Worm (Caenorhabditis elegans): ENCODE results near the gene Y37E11AL.3.

Gene Y37E11AL.3

ce11 chrIV:3742426-3742839, 47.7 kb downstream of the Y37E11AL.3 start (continued):
- TF ChIP-seq hlh-13 (GFP tag; optimal IDR thresholded peaks at IDR 0.05) (no peak), ceh-31 (tag; optimal IDR thresholded peaks at IDR 0.05) (peak; percentile 72), lin-11 (tag; optimal IDR thresholded peaks at IDR 0.05) (no peak), dmd-4 (tag; optimal IDR thresholded peaks at IDR 0.05; ENCODE audit: borderline replicate concordance) (no peak), ceh-48 (tag; optimal IDR thresholded peaks at IDR 0.05) (peak; percentile 87), ztf-16 (tag; optimal IDR thresholded peaks at IDR 0.05) (no peak), ceh-9 (tag; optimal IDR thresholded peaks at IDR 0.05) (no peak), sox-4 (tag; optimal IDR thresholded peaks at IDR 0.05) (no peak), ceh-18 (tag; optimal IDR thresholded peaks at IDR 0.05) (peak; percentile 78), Y22D7AL.16 (tag; optimal IDR thresholded peaks at IDR 0.05) (no peak), fax-1 (tag; optimal IDR thresholded peaks at IDR 0.05) (no peak), ceh-34 (tag; optimal IDR thresholded peaks at IDR 0.05) (peak; percentile 48), ref-2 (tag; optimal IDR thresholded peaks at IDR 0.05) (peak; percentile 26), pat-9 (tag; optimal IDR thresholded peaks at IDR 0.05) (no peak), odd-2 (tag; optimal IDR thresholded peaks at IDR 0.05) (no peak), ceh-14 (tag; optimal IDR thresholded peaks at IDR 0.05) (no peak), hlh-30 (tag; optimal IDR thresholded peaks at IDR 0.05; ENCODE audit: insufficient read depth) (peak; percentile 95), ceh-30 (tag; optimal IDR thresholded peaks at IDR 0.05) (no peak), mec-3 (tag; optimal IDR thresholded peaks at IDR 0.05; ENCODE audit: borderline replicate concordance) (no peak), ceh-45 (GFP tag; IDR thresholded peaks at IDR 0.05) (no peak), hlh-8 (tag; optimal IDR thresholded peaks at IDR 0.05) (no peak), eyg-1 (tag; optimal IDR thresholded peaks at IDR 0.05) (no peak), hlh-15 (tag; optimal IDR thresholded peaks at IDR 0.05) (no peak), unc-3 (GFP tag; conservative IDR thresholded peaks at IDR 0.05) (no peak), unc-3 (tag; optimal IDR thresholded peaks at IDR 0.05) (no peak), tbx-2 (tag; optimal IDR thresholded peaks at IDR 0.05) (peak; percentile 64), ttx-3 (tag; optimal IDR thresholded peaks at IDR 0.05) (no peak), ahr-1 (tag; optimal IDR thresholded peaks at IDR 0.05) (no peak), pag-3 (tag; optimal IDR thresholded peaks at IDR 0.05; ENCODE audit: borderline replicate concordance) (no peak), fkh-10 (GFP tag; optimal IDR thresholded peaks at IDR 0.05) (no peak), C08G9.2 (tag; optimal IDR thresholded peaks at IDR 0.05) (no peak), zip-5 (tag; optimal IDR thresholded peaks at IDR 0.05) (no peak), sdc-2 (tag; optimal IDR thresholded peaks at IDR 0.05) (peak; percentile 11), syd-9 (tag; optimal IDR thresholded peaks at IDR 0.05) (no peak), unc-86 (tag; optimal IDR thresholded peaks at IDR 0.05) (no peak), npax-4 (tag; optimal IDR thresholded peaks at IDR 0.05) (no peak), pha-4 (tag; optimal IDR thresholded peaks at IDR 0.05) (no peak), lim-6 (tag; optimal IDR thresholded peaks at IDR 0.05) (no peak), elt-4 (tag; optimal IDR thresholded peaks at IDR 0.05) (no peak), pros-1 (tag; optimal IDR thresholded peaks at IDR 0.05) (no peak)

ce11 chrIV:3743748-3744147, 49.0 kb downstream of the Y37E11AL.3 start, which contains the start of gene siah-1:
TSS of gene siah-1 (plus strand) at chrIV:3744048.
- TF ChIP-seq C08G9.2 (tag; optimal IDR thresholded peaks at IDR 0.05) (no peak), mec-3 (tag; optimal IDR thresholded peaks at IDR 0.05; ENCODE audit: borderline replicate concordance) (no peak), rnt-1 (tag; optimal IDR thresholded peaks at IDR 0.05) (no peak), F13H6.1 (tag; optimal IDR thresholded peaks at IDR 0.05) (no peak), ceh-14 (tag; optimal IDR thresholded peaks at IDR 0.05) (no peak), pat-9 (tag; optimal IDR thresholded peaks at IDR 0.05) (no peak)

ce11 chrIV:3745806-3746205, 51.1 kb downstream of the Y37E11AL.3 start:
- TF ChIP-seq ceh-19 (GFP tag; optimal IDR thresholded peaks at IDR 0.05): no peak
- TF ChIP-seq K02D7.2 (tag; optimal IDR thresholded peaks at IDR 0.05): no peak
- TF ChIP-seq unc-3 (GFP tag; conservative IDR thresholded peaks at IDR 0.05): no peak
- no peak for TF ChIP-seq unc-3 (tag; optimal IDR thresholded peaks at IDR 0.05)
- TF ChIP-seq ref-2 (tag; optimal IDR thresholded peaks at IDR 0.05): no peak
- TF ChIP-seq hlh-8 (tag; optimal IDR thresholded peaks at IDR 0.05): no peak
- TF ChIP-seq tbx-2 (tag; optimal IDR thresholded peaks at IDR 0.05): no peak
- no peak for TF ChIP-seq nfya-1 (tag; optimal IDR thresholded peaks at IDR 0.05)
- no peak for TF ChIP-seq npax-4 (tag; optimal IDR thresholded peaks at IDR 0.05)
- no peak for TF ChIP-seq madf-2 (tag; optimal IDR thresholded peaks at IDR 0.05)
- no peak for TF ChIP-seq T23F11.4 (GFP tag; optimal IDR thresholded peaks at IDR 0.05)
- TF ChIP-seq K09A11.1 (tag; optimal IDR thresholded peaks at IDR 0.05; ENCODE audit: insufficient read depth): no peak
- TF ChIP-seq pag-3 (tag; optimal IDR thresholded peaks at IDR 0.05; ENCODE audit: borderline replicate concordance): no peak
- no peak for TF ChIP-seq ceh-48 (tag; optimal IDR thresholded peaks at IDR 0.05)
- no peak for TF ChIP-seq unc-86 (tag; optimal IDR thresholded peaks at IDR 0.05)
- TF ChIP-seq ceh-22 (tag; optimal IDR thresholded peaks at IDR 0.05): no peak
- no peak for TF ChIP-seq pqm-1 (tag; optimal IDR thresholded peaks at IDR 0.05)
- TF ChIP-seq pat-9 (tag; optimal IDR thresholded peaks at IDR 0.05): no peak
- TF ChIP-seq ama-1 (optimal IDR thresholded peaks at IDR 0.05): no peak
- TF ChIP-seq ceh-9 (tag; optimal IDR thresholded peaks at IDR 0.05): no peak
